Worm (Caenorhabditis elegans): ENCODE measurements around the gene tac-1.

- TF ChIP-seq tbx-37 (GFP tag; conservative IDR thresholded peaks at IDR 0.05) (no peak), aly-1 (tag; optimal IDR thresholded peaks at IDR 0.05) (no peak), ceh-13 (GFP tag; optimal IDR thresholded peaks at IDR 0.05) (no peak), ceh-36 (tag; optimal IDR thresholded peaks at IDR 0.05) (no peak), hmg-4 (GFP tag; optimal IDR thresholded peaks at IDR 0.05) (no peak), scrt-1 (GFP tag; IDR thresholded peaks at IDR 0.05) (no peak), ama-1 (optimal IDR thresholded peaks at IDR 0.05) (no peak), pes-1 (GFP tag; IDR thresholded peaks at IDR 0.05) (no peak), flt-1 (GFP tag; IDR thresholded peaks at IDR 0.05) (no peak), hnd-1 (tag; optimal IDR thresholded peaks at IDR 0.05) (no peak), B0310.2 (tag; optimal IDR thresholded peaks at IDR 0.05) (no peak)
Measured at ce11 chrII:14728119-14728518, 25.6 kb downstream of the tac-1 start.

Measured in whole organism, early embryonic.